Worm (Caenorhabditis elegans) whole organism, L4 larva: ENCODE results near the gene mrpl-37.
A peak's percentile ranks its signal among the peaks of the same experiment; 100 is the strongest.

ENCODE experiments used
- R02D3.7 ChIP-seq: fragments of 150-350 bp; sonication (generic microtip); optimal IDR thresholded peaks from 3 replicates; lab custom pipeline; 2014; ENCODE audit warnings: missing biosample characterization, missing genetic modification characterization
- ZK546.5 ChIP-seq, 2 experiments: sonication (generic microtip); optimal IDR thresholded peaks; 2 replicates each; lab custom pipeline; 2017; ENCODE audit warnings: missing biosample characterization in 2 of 2, missing genetic modification characterization in 2 of 2
- ceh-82 ChIP-seq: sonication (generic microtip); optimal IDR thresholded peaks from 2 replicates; lab custom pipeline; 2017; ENCODE audit warnings: missing biosample characterization, missing genetic modification characterization
- egl-27 ChIP-seq: sonication (generic microtip); optimal IDR thresholded peaks from 3 replicates; lab custom pipeline; 2017; ENCODE audit warnings: missing biosample characterization, missing genetic modification reagents, missing genetic modification characterization
- hlh-30 ChIP-seq: sonication (generic microtip); optimal IDR thresholded peaks from 2 replicates; lab custom pipeline; 2017; ENCODE audit warnings: antibody characterized with exemption, mild to moderate bottlenecking, missing genetic modification characterization, missing compliant biosample characterization; ENCODE audit not compliant: insufficient read depth
- madf-5 ChIP-seq, 2 experiments: fragments of 200-800 bp; sonication (Bioruptor generic); IDR thresholded peaks; 2 replicates each; pipeline ENCODE4 v1.3.6; 2022; ENCODE audit warnings: missing compliant biosample characterization in 2 of 2, missing genetic modification characterization in 2 of 2
- nhr-237 ChIP-seq: sonication (generic microtip); optimal IDR thresholded peaks from 2 replicates; lab custom pipeline; 2017; ENCODE audit warnings: missing biosample characterization, missing genetic modification characterization
- nhr-25 ChIP-seq: sonication (generic microtip); optimal IDR thresholded peaks from 2 replicates; lab custom pipeline; 2017; ENCODE audit warnings: missing genetic modification characterization, mild to moderate bottlenecking, missing compliant biosample characterization, antibody characterized with exemption, moderate library complexity, borderline replicate concordance; ENCODE audit not compliant: insufficient read depth
- snpc-4 ChIP-seq: fragments of 150-350 bp; optimal IDR thresholded peaks from 2 replicates; lab custom pipeline; 2014; ENCODE audit warnings: missing biosample characterization, missing genetic modification characterization

- TF ChIP-seq hlh-30 (no peak), R02D3.7 (no peak), snpc-4 (peak; percentile 77), nhr-237 (tag; lab: Kevin White, UChicago) (no peak), madf-5 (GFP tag; IDR thresholded peaks at IDR 0.05; lab: Robert Waterston, UW) (no peak), egl-27 (tag; lab: Kevin White, UChicago) (no peak), ZK546.5 (tag; optimal IDR thresholded peaks at IDR 0.05; lab: Kevin White, UChicago) (no peak), ceh-82 (tag; lab: Kevin White, UChicago) (no peak), nhr-25 (no peak)
Measured at ce11 chrII:13521179-13521616, 53.7 kb downstream of the mrpl-37 start.
